Worm (Caenorhabditis elegans): ENCODE results near the gene duxl-1.

DNA sequence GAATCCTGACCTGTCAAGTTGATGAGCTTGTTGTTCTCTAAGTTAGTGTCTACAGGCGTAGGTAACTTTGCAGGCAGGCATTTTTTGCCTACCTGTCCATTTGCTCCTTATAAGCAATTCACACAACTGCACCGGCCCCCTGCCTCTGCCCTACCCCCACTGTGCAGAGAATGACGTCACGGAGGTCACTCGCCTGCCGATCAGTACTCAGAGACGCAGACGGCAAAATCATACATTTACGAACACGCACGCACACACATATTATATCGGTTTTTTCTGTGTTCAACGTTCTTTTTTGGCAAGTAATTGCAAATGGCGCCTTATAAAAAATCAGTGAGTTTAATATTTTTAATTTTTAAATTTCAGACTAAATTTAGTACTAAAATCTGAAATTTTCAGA lies at the start of gene duxl-1:
- TF ChIP-seq him-1 (tag; optimal IDR thresholded peaks at IDR 0.05) = no peak
- no peak for TF ChIP-seq dao-5 (tag; optimal IDR thresholded peaks at IDR 0.05)

All from whole organism, L4/young adult.